Fruit fly (Drosophila melanogaster): ENCODE results near the gene CG46435.

dm6 chr3L:19500698-19501097, 44.2 kb upstream of the CG46435 start, which contains the start of gene CG9451:
- TF ChIP-seq Hey (tag; optimal IDR thresholded peaks at IDR 0.05) (no peak), unc-4 (GFP tag; IDR thresholded peaks at IDR 0.05; ENCODE audit: partially characterized antibody) (no peak), ro (GFP tag; IDR thresholded peaks at IDR 0.05) (no peak), Usf (GFP tag; optimal IDR thresholded peaks at IDR 0.05) (no peak), Taf1 (GFP tag; IDR thresholded peaks at IDR 0.05) (no peak), Vsx1 (GFP tag; optimal IDR thresholded peaks at IDR 0.05) (no peak), fd102C (GFP tag; optimal IDR thresholded peaks at IDR 0.05) (no peak), CG2129 (GFP tag; IDR thresholded peaks at IDR 0.05; ENCODE audit: partially characterized antibody) (no peak)

All from whole organism, embryonic.